Fruit fly (Drosophila melanogaster): Measurements from ENCODE around the gene js.

js gene

dm6 chr3R:16337053-16337385 lies 31.1 kb downstream of the js start (continued):
- TF ChIP-seq eg (GFP tag; IDR thresholded peaks at IDR 0.05) (0 out of 3 replicates have a peak, but pooled peaks have one; percentile 49), CG6792 (GFP tag; optimal IDR thresholded peaks at IDR 0.05) (peak; percentile 54), CG8319 (GFP tag; optimal IDR thresholded peaks at IDR 0.05) (no peak), Hr4 (GFP tag; optimal IDR thresholded peaks at IDR 0.05) (peak; percentile 58), CG11294 (GFP tag; IDR thresholded peaks at IDR 0.05) (no peak; the same call in 1 of the 2 replicates), CG16779 (tag; optimal IDR thresholded peaks at IDR 0.05) (peak; percentile 34), pdm3 (GFP tag; optimal IDR thresholded peaks at IDR 0.05) (peak; percentile 66), fd85E (GFP tag; optimal IDR thresholded peaks at IDR 0.05) (no peak), CG10669 (GFP tag; optimal IDR thresholded peaks at IDR 0.05) (peak; percentile 43), CG34406 (GFP tag; optimal IDR thresholded peaks at IDR 0.05) (peak; percentile 36), dac (GFP tag; optimal IDR thresholded peaks at IDR 0.05) (no peak), CG4318 (GFP tag; optimal IDR thresholded peaks at IDR 0.05) (no peak), CG31627 (GFP tag; optimal IDR thresholded peaks at IDR 0.05) (peak; percentile 14), CG3919 (GFP tag; optimal IDR thresholded peaks at IDR 0.05) (peak; percentile 74), acj6 (GFP tag; optimal IDR thresholded peaks at IDR 0.05) (peak; percentile 60), CG11902 (GFP tag; optimal IDR thresholded peaks at IDR 0.05) (peak; percentile 17), Eip93F (GFP tag; optimal IDR thresholded peaks at IDR 0.05) (no peak), Smox (GFP tag; optimal IDR thresholded peaks at IDR 0.05) (peak; percentile 10), Sox14 (GFP tag; optimal IDR thresholded peaks at IDR 0.05) (peak; percentile 67), Gug (GFP tag; IDR thresholded peaks at IDR 0.05) (peak; percentile 40), salr (GFP tag; optimal IDR thresholded peaks at IDR 0.05) (peak; percentile 7 to 13), spab (GFP tag; optimal IDR thresholded peaks at IDR 0.05) (peak; percentile 18)

dm6 chr3R:16336327-16337052 lies 31.6 kb downstream of the js start:
- TF ChIP-seq Met (GFP tag; optimal IDR thresholded peaks at IDR 0.05) (peak; percentile 70), CG34406 (GFP tag; optimal IDR thresholded peaks at IDR 0.05) (peak; percentile 28), Blimp-1 (GFP tag; optimal IDR thresholded peaks at IDR 0.05) (no peak), net (GFP tag; optimal IDR thresholded peaks at IDR 0.05) (peak; percentile 45), cyc (GFP tag; optimal IDR thresholded peaks at IDR 0.05) (peak; percentile 39), CG10669 (GFP tag; optimal IDR thresholded peaks at IDR 0.05) (peak; percentile 4), CG3032 (tag; optimal IDR thresholded peaks at IDR 0.05) (no peak), CG1621 (tag; optimal IDR thresholded peaks at IDR 0.05) (no peak), CG3919 (GFP tag; optimal IDR thresholded peaks at IDR 0.05) (peak; percentile 18), CG9139 (GFP tag; optimal IDR thresholded peaks at IDR 0.05) (no peak), CG11294 (GFP tag; IDR thresholded peaks at IDR 0.05) (no peak), ss (GFP tag; optimal IDR thresholded peaks at IDR 0.05) (no peak), Hr39 (GFP tag; optimal IDR thresholded peaks at IDR 0.05) (peak; percentile 56), acj6 (GFP tag; optimal IDR thresholded peaks at IDR 0.05) (peak; percentile 15), esn (GFP tag; optimal IDR thresholded peaks at IDR 0.05) (peak; percentile 66), CG8319 (GFP tag; optimal IDR thresholded peaks at IDR 0.05) (no peak), CG8119 (GFP tag; IDR thresholded peaks at IDR 0.05) (peak; percentile 55; the same call in 2 of the 3 replicates), pdm3 (GFP tag; optimal IDR thresholded peaks at IDR 0.05) (peak; percentile 53), CG11762 (GFP tag; optimal IDR thresholded peaks at IDR 0.05; ENCODE audit: insufficient read depth) (peak; percentile 27), lz (GFP tag; optimal IDR thresholded peaks at IDR 0.05) (peak; percentile 62), Gug (GFP tag; IDR thresholded peaks at IDR 0.05) (no peak), Hr4 (GFP tag; optimal IDR thresholded peaks at IDR 0.05) (peak; percentile 83), Smox (GFP tag; optimal IDR thresholded peaks at IDR 0.05) (peak; percentile 57), spab (GFP tag; optimal IDR thresholded peaks at IDR 0.05) (no peak), CG32006 (GFP tag; optimal IDR thresholded peaks at IDR 0.05) (peak; percentile 90), fkh (GFP tag; optimal IDR thresholded peaks at IDR 0.05) (peak; percentile 22), Eip78C (GFP tag) (peak; percentile 94), CG7368 (GFP tag; optimal IDR thresholded peaks at IDR 0.05) (no peak), CG10631 (GFP tag; optimal IDR thresholded peaks at IDR 0.05) (peak; percentile 38), fd85E (GFP tag; optimal IDR thresholded peaks at IDR 0.05) (no peak), Eip75B (GFP tag; optimal IDR thresholded peaks at IDR 0.05) (peak; percentile 28), CG6792 (GFP tag; optimal IDR thresholded peaks at IDR 0.05) (peak; percentile 31), CG6808 (GFP tag; optimal IDR thresholded peaks at IDR 0.05) (no peak), Ets96B (tag; optimal IDR thresholded peaks at IDR 0.05) (no peak), Hr38 (GFP tag; optimal IDR thresholded peaks at IDR 0.05) (no peak), CG15336 (GFP tag; IDR thresholded peaks at IDR 0.05) (peak; percentile 51; the same call in 1 of the 2 replicates), CG6276 (GFP tag; optimal IDR thresholded peaks at IDR 0.05) (peak; percentile 71), achi (GFP tag; optimal IDR thresholded peaks at IDR 0.05) (peak; percentile 17)

Measured in whole organism, prepupa.